Fruit fly (Drosophila melanogaster): ENCODE measurements around the gene MED30.
A peak's percentile ranks its signal among the peaks of the same experiment; 100 is the strongest.

The MED30 gene

dm6 chr3L:681793-682369 is 28.0 kb upstream of the MED30 start (continued):
- TF ChIP-seq CG2129 (GFP tag; IDR thresholded peaks at IDR 0.05; ENCODE audit: partially characterized antibody) (no peak), CG4617 (GFP tag; optimal IDR thresholded peaks at IDR 0.05; ENCODE audit: borderline replicate concordance) (peak; percentile 26), CG4360 (GFP tag; IDR thresholded peaks at IDR 0.05) (0 out of 2 replicates have a peak, but pooled peaks have one; percentile 28), pb (GFP tag; optimal IDR thresholded peaks at IDR 0.05) (peak; percentile 50), Six4 (GFP tag; optimal IDR thresholded peaks at IDR 0.05) (no peak), pita (GFP tag; optimal IDR thresholded peaks at IDR 0.05) (no peak), CG11398 (GFP tag; optimal IDR thresholded peaks at IDR 0.05) (peak; percentile 52), CG30431 (GFP tag; optimal IDR thresholded peaks at IDR 0.05) (no peak), CG10462 (GFP tag; optimal IDR thresholded peaks at IDR 0.05) (no peak), NK7.1 (GFP tag; optimal IDR thresholded peaks at IDR 0.05) (no peak), CG2120 (GFP tag; optimal IDR thresholded peaks at IDR 0.05) (peak; percentile 47), Oaz (GFP tag; IDR thresholded peaks at IDR 0.05) (no peak), jing (GFP tag; optimal IDR thresholded peaks at IDR 0.05) (no peak), ewg (GFP tag; optimal IDR thresholded peaks at IDR 0.05) (peak; percentile 71), Awh (GFP tag; IDR thresholded peaks at IDR 0.05) (no peak), bigmax (GFP tag; optimal IDR thresholded peaks at IDR 0.05) (peak; percentile 13), nerfin-1 (tag; optimal IDR thresholded peaks at IDR 0.05) (peak; percentile 61), CG11695 (GFP tag; IDR thresholded peaks at IDR 0.05) (no peak), CG12236 (GFP tag; optimal IDR thresholded peaks at IDR 0.05) (no peak), CG17802 (tag; optimal IDR thresholded peaks at IDR 0.05) (peak; percentile 30), so (GFP tag; IDR thresholded peaks at IDR 0.05) (peak; percentile 40; the same call in 1 of the 3 replicates), Sry-β (GFP tag; optimal IDR thresholded peaks at IDR 0.05) (peak; percentile 4), danr (GFP tag; IDR thresholded peaks at IDR 0.05) (no peak), CG33557 (GFP tag; optimal IDR thresholded peaks at IDR 0.05) (peak; percentile 44), CG14441 (GFP tag; IDR thresholded peaks at IDR 0.05) (peak; percentile 23; the same call in 1 of the 2 replicates), stc (GFP tag; IDR thresholded peaks at IDR 0.05) (no peak), Elba2 (GFP tag; optimal IDR thresholded peaks at IDR 0.05) (peak; percentile 68), zen (tag; optimal IDR thresholded peaks at IDR 0.05) (peak; percentile 54), insv (GFP tag; optimal IDR thresholded peaks at IDR 0.05) (peak in 1 of 2 experiments; percentile 54), CG8281 (tag; optimal IDR thresholded peaks at IDR 0.05) (no peak), Mrtf (GFP tag; IDR thresholded peaks at IDR 0.05) (no peak), CG4282 (GFP tag; optimal IDR thresholded peaks at IDR 0.05) (peak; percentile 32), shn (GFP tag; optimal IDR thresholded peaks at IDR 0.05) (peak; percentile 11), CG3847 (GFP tag; IDR thresholded peaks at IDR 0.05) (peak; percentile 79), Tbp (GFP tag; optimal IDR thresholded peaks at IDR 0.05) (no peak), trh (GFP tag; optimal IDR thresholded peaks at IDR 0.05) (no peak), bab2 (GFP tag; optimal IDR thresholded peaks at IDR 0.05) (peak; percentile 33), sens-2 (GFP tag; IDR thresholded peaks at IDR 0.05) (no peak), dan (GFP tag; IDR thresholded peaks at IDR 0.05) (no peak), nom (GFP tag; optimal IDR thresholded peaks at IDR 0.05) (peak; percentile 20), Sry-δ (GFP tag; optimal IDR thresholded peaks at IDR 0.05) (peak; percentile 53), E2f2 (GFP tag; IDR thresholded peaks at IDR 0.05) (peak; percentile 36; the same call in 1 of the 2 replicates), crc (GFP tag; optimal IDR thresholded peaks at IDR 0.05) (no peak), B-H2 (GFP tag; optimal IDR thresholded peaks at IDR 0.05) (peak; percentile 82), CG12104 (GFP tag; optimal IDR thresholded peaks at IDR 0.05) (peak; percentile 27), sens (GFP tag) (peak; percentile 89), CG31441 (GFP tag; IDR thresholded peaks at IDR 0.05) (0 out of 2 replicates have a peak, but pooled peaks have one; percentile 23), Rfx (GFP tag; IDR thresholded peaks at IDR 0.05) (peak; percentile 45), Spps (tag; optimal IDR thresholded peaks at IDR 0.05) (peak; percentile 5), CG10274 (GFP tag; optimal IDR thresholded peaks at IDR 0.05) (no peak), Taf1 (GFP tag; IDR thresholded peaks at IDR 0.05) (no peak)

Data from whole organism, embryonic.